Fruit fly (Drosophila melanogaster): ENCODE measurements around the gene pyx.
A peak's percentile ranks its signal among the peaks of the same experiment; 100 is the strongest.

Gene pyx

dm6 chr3L:184251-184650 is 38.6 kb downstream of the pyx start, which contains the start of the genes CG34140, Mkp and Mtch (continued):
- TF ChIP-seq CG32006 (GFP tag; optimal IDR thresholded peaks at IDR 0.05) (no peak), CG1621 (tag; optimal IDR thresholded peaks at IDR 0.05) (no peak), OdsH (GFP tag; optimal IDR thresholded peaks at IDR 0.05) (no peak), Eip75B (GFP tag; optimal IDR thresholded peaks at IDR 0.05) (no peak), CG3032 (tag; optimal IDR thresholded peaks at IDR 0.05) (peak; percentile 78), dsx (GFP tag; optimal IDR thresholded peaks at IDR 0.05; ENCODE audit: poor library complexity, severe bottlenecking) (peak; percentile 88), CG8632 (GFP tag; optimal IDR thresholded peaks at IDR 0.05) (peak; percentile 67)

- TF ChIP-seq CG6163 (GFP tag; IDR thresholded peaks at IDR 0.05), result 0 out of 3 replicates have a peak, but pooled peaks have one; percentile 3
- no peak for TF ChIP-seq CG7368 (GFP tag; optimal IDR thresholded peaks at IDR 0.05)
Measured at dm6 chr3L:180262-180543, 42.7 kb downstream of the pyx start.

DNA sequence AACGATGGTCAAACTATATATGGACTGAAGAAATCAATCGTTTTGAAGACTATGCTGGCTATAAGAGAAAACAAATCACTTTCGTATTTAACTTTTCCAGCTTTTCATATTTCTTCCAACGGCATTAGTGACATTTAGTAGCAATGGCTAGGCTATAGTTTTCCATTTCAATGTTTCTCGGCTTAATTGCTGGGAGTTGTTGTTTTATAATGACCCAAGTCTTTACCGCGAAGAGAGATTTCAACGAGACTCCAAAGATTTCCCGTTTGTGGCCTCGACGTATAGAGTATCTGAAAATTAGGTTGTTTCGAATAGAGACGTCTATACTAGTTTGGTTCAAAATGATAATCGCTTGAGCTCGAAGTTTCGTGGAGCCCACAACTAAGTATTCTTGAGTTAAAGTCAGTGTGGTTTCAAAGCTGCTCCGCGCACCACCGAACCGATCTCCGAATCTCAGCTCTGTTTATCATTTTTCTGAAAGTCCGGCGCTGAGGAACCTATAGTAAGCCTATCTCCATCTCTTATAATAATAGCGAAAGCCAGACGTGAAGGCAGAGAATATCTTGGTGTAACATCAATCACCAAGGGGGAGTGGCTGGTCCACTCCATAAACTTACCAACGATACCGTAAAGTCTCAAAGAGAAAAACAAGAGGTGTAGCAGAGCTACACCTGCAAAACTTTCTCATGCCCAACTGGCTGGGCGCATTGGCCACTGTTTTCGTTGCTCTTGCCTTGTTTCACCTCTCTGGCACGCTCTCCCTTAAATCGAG is 43.2 kb downstream of the pyx start, which contains the start of gene CG13875:
TSS of gene CG13875 (plus strand) at position 434 of the 772 bp plus-strand sequence.
- TF ChIP-seq CG6163 (GFP tag; IDR thresholded peaks at IDR 0.05), result 0 out of 3 replicates have a peak, but pooled peaks have one; percentile 32
- no peak for TF ChIP-seq CG8632 (GFP tag; optimal IDR thresholded peaks at IDR 0.05)
- peak; percentile 10 for TF ChIP-seq CG6276 (GFP tag; optimal IDR thresholded peaks at IDR 0.05)
- TF ChIP-seq CG15336 (GFP tag; IDR thresholded peaks at IDR 0.05), result peak; percentile 26; the same call in 1 of the 2 replicates
- no peak for TF ChIP-seq CG6808 (GFP tag; optimal IDR thresholded peaks at IDR 0.05)
- TF ChIP-seq CG6854 (GFP tag; optimal IDR thresholded peaks at IDR 0.05), result peak; percentile 20
- TF ChIP-seq CG11762 (GFP tag; optimal IDR thresholded peaks at IDR 0.05; ENCODE audit: insufficient read depth), result no peak
- TF ChIP-seq ss (GFP tag; optimal IDR thresholded peaks at IDR 0.05), result peak in 1 of 2 experiments; percentile 22
- TF ChIP-seq CG1621 (tag; optimal IDR thresholded peaks at IDR 0.05), result peak; percentile 21
- peak; percentile 51 for TF ChIP-seq CG32006 (GFP tag; optimal IDR thresholded peaks at IDR 0.05)
- TF ChIP-seq CG8319 (GFP tag; optimal IDR thresholded peaks at IDR 0.05), result no peak
- TF ChIP-seq dsx (GFP tag; optimal IDR thresholded peaks at IDR 0.05; ENCODE audit: poor library complexity, severe bottlenecking), result peak; percentile 47
- no peak for TF ChIP-seq svp (GFP tag)

- TF ChIP-seq Hr39 (GFP tag; optimal IDR thresholded peaks at IDR 0.05), result no peak
- no peak for TF ChIP-seq CG11294 (GFP tag; IDR thresholded peaks at IDR 0.05)
- TF ChIP-seq CG15336 (GFP tag; IDR thresholded peaks at IDR 0.05), result no peak
- TF ChIP-seq salr (GFP tag; optimal IDR thresholded peaks at IDR 0.05), result no peak
- no peak for TF ChIP-seq CG6276 (GFP tag; optimal IDR thresholded peaks at IDR 0.05)
- TF ChIP-seq Sox15 (GFP tag; optimal IDR thresholded peaks at IDR 0.05), result no peak
- peak; percentile 5 for TF ChIP-seq Hr4 (GFP tag; optimal IDR thresholded peaks at IDR 0.05)
- no peak for TF ChIP-seq OdsH (GFP tag; optimal IDR thresholded peaks at IDR 0.05)
- TF ChIP-seq Eip78C (GFP tag), result peak; percentile 62
- no peak for TF ChIP-seq CG10669 (GFP tag; optimal IDR thresholded peaks at IDR 0.05)
- TF ChIP-seq CG6792 (GFP tag; optimal IDR thresholded peaks at IDR 0.05), result no peak
- TF ChIP-seq net (GFP tag; optimal IDR thresholded peaks at IDR 0.05), result no peak
- no peak for TF ChIP-seq CG9139 (GFP tag; optimal IDR thresholded peaks at IDR 0.05)
- no peak for TF ChIP-seq Met (GFP tag; optimal IDR thresholded peaks at IDR 0.05)
- TF ChIP-seq ss (GFP tag; optimal IDR thresholded peaks at IDR 0.05), result no peak
- peak; percentile 12; the same call in 1 of the 3 replicates for TF ChIP-seq eg (GFP tag; IDR thresholded peaks at IDR 0.05)
- no peak for TF ChIP-seq CG1621 (tag; optimal IDR thresholded peaks at IDR 0.05)
- no peak for TF ChIP-seq fd59A (GFP tag; optimal IDR thresholded peaks at IDR 0.05)
Measured at dm6 chr3L:178913-179488, 43.9 kb downstream of the pyx start, which contains the start of gene Vdup1. TSS of gene Vdup1 (minus strand) at chr3L:178963.

DNA sequence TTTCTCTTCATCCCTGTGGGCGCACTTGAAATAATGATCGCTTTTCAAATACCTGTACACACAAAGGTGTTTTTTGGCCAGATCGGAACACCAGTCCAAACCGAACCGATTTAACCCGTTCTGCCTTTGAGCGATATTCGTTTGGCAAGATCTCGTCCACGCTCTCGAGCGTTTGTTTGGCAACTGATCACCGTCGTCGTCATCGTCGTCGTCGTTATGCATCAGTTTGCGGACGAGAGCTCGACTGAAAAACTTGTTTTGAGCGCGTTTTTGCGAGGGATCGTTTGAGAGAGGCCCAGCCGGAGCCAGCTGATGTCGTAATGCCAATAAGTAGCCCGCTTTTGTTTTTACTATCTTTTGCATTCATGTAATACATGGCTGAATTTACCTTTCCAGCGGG is 44.4 kb downstream of the pyx start:
- peak; percentile 21 for TF ChIP-seq Lpt (GFP tag; optimal IDR thresholded peaks at IDR 0.05)
- TF ChIP-seq Hr4 (GFP tag; optimal IDR thresholded peaks at IDR 0.05), result no peak
- peak; percentile 17 for TF ChIP-seq CG6854 (GFP tag; optimal IDR thresholded peaks at IDR 0.05)
- 0 out of 3 replicates have a peak, but pooled peaks have one; percentile 16 for TF ChIP-seq eg (GFP tag; IDR thresholded peaks at IDR 0.05)
- 0 out of 3 replicates have a peak, but pooled peaks have one; percentile 24 for TF ChIP-seq CG6163 (GFP tag; IDR thresholded peaks at IDR 0.05)
- TF ChIP-seq CG31627 (GFP tag; optimal IDR thresholded peaks at IDR 0.05), result no peak
- TF ChIP-seq vri (GFP tag; optimal IDR thresholded peaks at IDR 0.05), result peak; percentile 68
- TF ChIP-seq fkh (GFP tag; optimal IDR thresholded peaks at IDR 0.05), result peak; percentile 30
